Worm (Caenorhabditis elegans) whole organism, L4 larva: ENCODE results near the gene F11A5.15.

Source experiments
- nhr-25 ChIP-seq: sonication (generic microtip); optimal IDR thresholded peaks from 2 replicates; lab custom pipeline; 2017; ENCODE audit warnings: missing genetic modification characterization, mild to moderate bottlenecking, missing compliant biosample characterization, antibody characterized with exemption, moderate library complexity, borderline replicate concordance; ENCODE audit not compliant: insufficient read depth
- rbr-2 ChIP-seq: sonication (generic microtip); optimal IDR thresholded peaks from 2 replicates; lab custom pipeline; 2016; ENCODE audit warnings: missing genotype, missing genetic modification characterization, missing compliant biosample characterization
- snpc-4 ChIP-seq: fragments of 150-350 bp; optimal IDR thresholded peaks from 2 replicates; lab custom pipeline; 2014; ENCODE audit warnings: missing biosample characterization, missing genetic modification characterization

- TF ChIP-seq rbr-2 (tag; lab: Kevin White, UChicago) (no peak), nhr-25 (tag; lab: Kevin White, UChicago) (no peak), snpc-4 (tag; lab: Kevin White, UChicago) (no peak)
Observed at ce11 chrV:16229439-16229838, 11.0 kb upstream of the F11A5.15 start.
